Fruit fly (Drosophila melanogaster) whole organism, embryonic: ENCODE results near the gene RanGAP.

Source experiments
- Adf1 ChIP-seq: fragments of 200-800 bp; sonication (Bioruptor generic); IDR thresholded peaks from 2 replicates; pipeline ENCODE4 v1.3.6; 2022; ENCODE audit warnings: missing biosample characterization, missing genetic modification characterization
- Awh ChIP-seq: fragments of 200-800 bp; sonication (Bioruptor generic); IDR thresholded peaks from 2 replicates; pipeline ENCODE4, ENCODE4 v1.3.6; 2022; ENCODE audit warnings: missing biosample characterization, missing genetic modification characterization
- Bdp1 ChIP-seq: fragments of 200-800 bp; sonication (Bioruptor generic); optimal IDR thresholded peaks from 3 replicates; lab custom pipeline; 2016; ENCODE audit warnings: missing biosample characterization, missing genetic modification characterization
- Bteb2 ChIP-seq: fragments of 200-800 bp; sonication (Bioruptor generic); optimal IDR thresholded peaks from 2 replicates; lab custom pipeline; 2016; ENCODE audit warnings: missing biosample characterization, missing genetic modification characterization
- CG10979 ChIP-seq: fragments of 200-800 bp; sonication (Bioruptor generic); optimal IDR thresholded peaks from 2 replicates; lab custom pipeline; 2018; ENCODE audit warnings: missing biosample characterization, mild to moderate bottlenecking, missing genetic modification characterization, moderate library complexity
- CG11504 ChIP-seq: fragments of 200-800 bp; sonication (Bioruptor generic); optimal IDR thresholded peaks from 3 replicates; lab custom pipeline; 2019; ENCODE audit warnings: missing biosample characterization, mild to moderate bottlenecking, missing genetic modification characterization, moderate library complexity
- CG12391 ChIP-seq: fragments of 200-800 bp; sonication (Bioruptor generic); optimal IDR thresholded peaks from 3 replicates; lab custom pipeline; 2018; ENCODE audit warnings: missing biosample characterization, mild to moderate bottlenecking, missing genetic modification characterization, moderate library complexity
- CG12769 ChIP-seq: fragments of 200-800 bp; sonication (Bioruptor generic); optimal IDR thresholded peaks from 2 replicates; lab custom pipeline; 2019; ENCODE audit warnings: missing biosample characterization, mild to moderate bottlenecking, missing genetic modification characterization, moderate library complexity
- CG13424 ChIP-seq: fragments of 200-800 bp; sonication (Bioruptor generic); optimal IDR thresholded peaks from 2 replicates; lab custom pipeline; 2019; ENCODE audit warnings: missing biosample characterization, mild to moderate bottlenecking, missing genetic modification characterization, moderate library complexity
- CG16813 ChIP-seq: fragments of 200-800 bp; sonication (Bioruptor generic); IDR thresholded peaks from 3 replicates; pipeline ENCODE4 v1.3.6; 2022; ENCODE audit warnings: missing biosample characterization, missing genetic modification characterization; ENCODE audit not compliant: partially characterized antibody
- CG17385 ChIP-seq: fragments of 200-800 bp; sonication (Bioruptor generic); optimal IDR thresholded peaks from 3 replicates; lab custom pipeline; 2018; ENCODE audit warnings: missing biosample characterization, mild to moderate bottlenecking, missing genetic modification characterization
- CG1832 ChIP-seq: fragments of 200-800 bp; sonication (Bioruptor generic); optimal IDR thresholded peaks from 2 replicates; lab custom pipeline; 2017; ENCODE audit warnings: missing biosample characterization, mild to moderate bottlenecking, missing genetic modification characterization, inconsistent platforms
- CG18599 ChIP-seq: fragments of 200-800 bp; sonication (Bioruptor generic); optimal IDR thresholded peaks from 3 replicates; lab custom pipeline; 2017; ENCODE audit warnings: missing biosample characterization, missing genetic modification characterization, mild to moderate bottlenecking, moderate library complexity, missing genetic modification reagents
- CG31224 ChIP-seq: fragments of 200-800 bp; sonication (Bioruptor generic); IDR thresholded peaks from 2 replicates; pipeline ENCODE4 v1.3.6; 2022; ENCODE audit warnings: missing biosample characterization, missing genetic modification characterization
- CG32532 ChIP-seq: fragments of 200-800 bp; sonication (Bioruptor generic); IDR thresholded peaks from 2 replicates; pipeline ENCODE4 v1.3.6; 2022; ENCODE audit warnings: missing biosample characterization, missing genetic modification characterization
- CG3407 ChIP-seq: fragments of 200-800 bp; sonication (Bioruptor generic); optimal IDR thresholded peaks from 2 replicates; lab custom pipeline; 2018; ENCODE audit warnings: missing biosample characterization, mild to moderate bottlenecking, missing genetic modification characterization
- CG3726 ChIP-seq: fragments of 200-800 bp; sonication (Bioruptor generic); IDR thresholded peaks from 3 replicates; pipeline ENCODE4, ENCODE4 v1.3.6; 2022; ENCODE audit warnings: missing biosample characterization, missing genetic modification characterization
- CG4282 ChIP-seq: fragments of 200-800 bp; sonication (Bioruptor generic); optimal IDR thresholded peaks from 2 replicates; lab custom pipeline; 2016; ENCODE audit warnings: missing biosample characterization, missing genetic modification characterization
- CG5180 ChIP-seq: fragments of 200-800 bp; sonication (Bioruptor generic); optimal IDR thresholded peaks from 3 replicates; lab custom pipeline; 2017; ENCODE audit warnings: missing biosample characterization, missing genetic modification characterization, mild to moderate bottlenecking, moderate library complexity, missing genetic modification reagents
- CG6683 ChIP-seq: fragments of 200-800 bp; sonication (Bioruptor generic); optimal IDR thresholded peaks from 2 replicates; lab custom pipeline; 2017; ENCODE audit warnings: missing biosample characterization, mild to moderate bottlenecking, missing genetic modification characterization, missing genetic modification reagents
- CG7963 ChIP-seq: fragments of 200-800 bp; sonication (Bioruptor generic); IDR thresholded peaks from 3 replicates; pipeline ENCODE4 v1.3.6; 2022; ENCODE audit warnings: missing biosample characterization, missing genetic modification characterization; ENCODE audit not compliant: partially characterized antibody
- CG8089 ChIP-seq: fragments of 200-800 bp; sonication (Bioruptor generic); optimal IDR thresholded peaks from 3 replicates; lab custom pipeline; 2016; ENCODE audit warnings: missing biosample characterization, missing genetic modification characterization
- CTCF ChIP-seq: fragments of 200-800 bp; sonication (Bioruptor generic); optimal IDR thresholded peaks from 2 replicates; lab custom pipeline; 2017; ENCODE audit warnings: missing biosample characterization, mild to moderate bottlenecking, missing genetic modification characterization, moderate library complexity
- Dfd ChIP-seq, 2 experiments: fragments of >200 bp; optimal IDR thresholded peaks; 2 replicates each; lab custom pipeline; 2017; ENCODE audit warnings: missing biosample characterization in 2 of 2, missing genetic modification characterization in 2 of 2
- Elba2 ChIP-seq: fragments of 200-800 bp; sonication (Bioruptor generic); optimal IDR thresholded peaks from 3 replicates; lab custom pipeline; 2016; ENCODE audit warnings: missing biosample characterization, missing genetic modification characterization
- Ets65A ChIP-seq: fragments of 200-800 bp; sonication (Bioruptor generic); peaks from one replicate; lab custom pipeline; 2016; ENCODE audit warnings: missing biosample characterization, missing genetic modification characterization
- HHEX ChIP-seq: fragments of 200-800 bp; sonication (Bioruptor generic); optimal IDR thresholded peaks from 3 replicates; lab custom pipeline; 2017; ENCODE audit warnings: missing biosample characterization, mild to moderate bottlenecking, missing genetic modification characterization, missing genetic modification reagents
- HLHmδ ChIP-seq: fragments of 200-800 bp; sonication (Bioruptor generic); optimal IDR thresholded peaks from 2 replicates; lab custom pipeline; 2018; ENCODE audit warnings: missing biosample characterization, mild to moderate bottlenecking, missing genetic modification characterization, moderate library complexity
- Ravus ChIP-seq: fragments of 200-800 bp; sonication (Bioruptor generic); IDR thresholded peaks from 2 replicates; pipeline ENCODE4 v1.3.6; 2022; ENCODE audit warnings: missing biosample characterization, missing genetic modification characterization
- Sry-δ ChIP-seq: fragments of 200-800 bp; sonication (Bioruptor generic); optimal IDR thresholded peaks from 2 replicates; lab custom pipeline; 2016; ENCODE audit warnings: missing biosample characterization, missing genetic modification characterization
- chinmo ChIP-seq: fragments of 200-800 bp; sonication (Bioruptor generic); IDR thresholded peaks from 4 replicates; pipeline ENCODE4 v1.3.6; 2022; ENCODE audit warnings: missing biosample characterization, missing genetic modification characterization; ENCODE audit not compliant: partially characterized antibody
- crol ChIP-seq: fragments of 200-800 bp; sonication (Bioruptor generic); IDR thresholded peaks from 2 replicates; pipeline ENCODE4 v1.3.6; 2022; ENCODE audit warnings: missing biosample characterization, missing genetic modification characterization
- disco-r ChIP-seq: fragments of 200-800 bp; sonication (Bioruptor generic); optimal IDR thresholded peaks from 2 replicates; lab custom pipeline; 2016; ENCODE audit warnings: missing biosample characterization, missing genetic modification characterization
- dmrt11E ChIP-seq: fragments of 200-800 bp; sonication (Bioruptor generic); optimal IDR thresholded peaks from 3 replicates; lab custom pipeline; 2018; ENCODE audit warnings: missing biosample characterization, mild to moderate bottlenecking, missing genetic modification characterization, moderate library complexity
- ems ChIP-seq: fragments of 200-800 bp; sonication (Bioruptor generic); optimal IDR thresholded peaks from 3 replicates; lab custom pipeline; 2016; ENCODE audit warnings: missing biosample characterization, missing genetic modification characterization
- fd64A ChIP-seq: fragments of 200-800 bp; sonication (Bioruptor generic); optimal IDR thresholded peaks from 3 replicates; lab custom pipeline; 2018; ENCODE audit warnings: missing biosample characterization, mild to moderate bottlenecking, missing genetic modification characterization
- ftz-f1 ChIP-seq: fragments of 200-800 bp; sonication (Bioruptor generic); optimal IDR thresholded peaks from 2 replicates; lab custom pipeline; 2016; ENCODE audit warnings: missing biosample characterization, missing genetic modification characterization
- gce ChIP-seq: fragments of 200-800 bp; sonication (Bioruptor generic); IDR thresholded peaks from 3 replicates; pipeline ENCODE4 v1.3.6; 2022; ENCODE audit warnings: missing biosample characterization, missing genetic modification characterization
- gcm2 ChIP-seq: fragments of 200-800 bp; sonication (Bioruptor generic); optimal IDR thresholded peaks from 2 replicates; lab custom pipeline; 2016; ENCODE audit warnings: missing biosample characterization, missing genetic modification characterization
- grau ChIP-seq: fragments of 200-800 bp; optimal IDR thresholded peaks from 3 replicates; lab custom pipeline; 2019; ENCODE audit warnings: missing biosample characterization, mild to moderate bottlenecking, missing genetic modification characterization, moderate library complexity
- hbn ChIP-seq: fragments of 200-800 bp; sonication (Bioruptor generic); IDR thresholded peaks from 2 replicates; pipeline ENCODE4 v1.3.6; 2022; ENCODE audit warnings: missing biosample characterization, missing genetic modification characterization; ENCODE audit not compliant: partially characterized antibody
- kni ChIP-seq: fragments of 200-800 bp; sonication (Bioruptor generic); optimal IDR thresholded peaks from 3 replicates; lab custom pipeline; 2017; ENCODE audit warnings: mild to moderate bottlenecking, missing biosample characterization, missing genetic modification reagents, missing genetic modification characterization
- lilli ChIP-seq: fragments of 200-800 bp; sonication (Bioruptor generic); optimal IDR thresholded peaks from 3 replicates; lab custom pipeline; 2016; ENCODE audit warnings: missing biosample characterization, missing genetic modification characterization
- mirr ChIP-seq: fragments of 200-800 bp; sonication (Bioruptor generic); optimal IDR thresholded peaks from 3 replicates; lab custom pipeline; 2018; ENCODE audit warnings: missing biosample characterization, mild to moderate bottlenecking, missing genetic modification characterization
- scrt ChIP-seq: fragments of 200-800 bp; sonication (Bioruptor generic); optimal IDR thresholded peaks from 2 replicates; lab custom pipeline; 2018; ENCODE audit warnings: missing biosample characterization, mild to moderate bottlenecking, missing genetic modification characterization, moderate library complexity
- sd ChIP-seq: fragments of 200-800 bp; sonication (Bioruptor generic); optimal IDR thresholded peaks from 3 replicates; lab custom pipeline; 2018; ENCODE audit warnings: missing biosample characterization, mild to moderate bottlenecking, missing genetic modification characterization, moderate library complexity
- slou ChIP-seq: fragments of 200-800 bp; sonication (Bioruptor generic); optimal IDR thresholded peaks from 3 replicates; lab custom pipeline; 2016; ENCODE audit warnings: missing biosample characterization, missing genetic modification characterization
- sr ChIP-seq: fragments of 200-800 bp; sonication (Bioruptor generic); IDR thresholded peaks from 3 replicates; pipeline ENCODE4 v1.3.6; 2022; ENCODE audit warnings: missing biosample characterization, missing genetic modification characterization
- ttk ChIP-seq: fragments of 200-800 bp; sonication (Bioruptor generic); IDR thresholded peaks from 2 replicates; pipeline ENCODE4 v2.1.2; 2022; ENCODE audit warnings: missing biosample characterization, missing genetic modification characterization
- z ChIP-seq: fragments of 200-800 bp; sonication (Bioruptor generic); IDR thresholded peaks from 3 replicates; pipeline ENCODE4 v1.3.6; 2022; ENCODE audit warnings: missing biosample characterization, missing genetic modification characterization

The RanGAP gene

DNA sequence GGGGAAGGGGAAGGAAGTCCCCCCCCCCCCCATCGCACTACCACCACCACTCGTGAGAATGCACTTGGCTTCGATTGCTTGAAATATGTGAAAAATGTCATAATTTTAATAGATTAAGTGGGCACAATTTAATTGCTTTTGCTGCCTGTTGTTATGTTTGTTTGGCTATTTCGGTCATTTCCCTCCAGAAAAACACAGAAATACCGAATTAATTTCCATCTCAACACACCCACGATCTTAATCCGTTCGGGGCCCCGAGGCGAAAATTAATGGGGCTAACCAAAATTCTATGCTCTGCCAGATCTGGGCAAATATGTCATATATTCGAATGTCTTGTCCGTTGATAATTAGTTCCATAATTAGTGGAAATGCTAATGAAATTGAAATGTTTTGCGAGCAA lies 19.1 kb upstream of the RanGAP start:
- TF ChIP-seq crol (GFP tag; lab: Robert Waterston, UW) (peak; percentile 63; the same call in 1 of the 2 replicates), CG18599 (GFP tag; lab: Kevin White, UChicago) (no peak), kni (GFP tag; lab: Kevin White, UChicago) (no peak), ttk (GFP tag; lab: Robert Waterston, UW) (no peak), sd (peak; percentile 83), disco-r (GFP tag; lab: Kevin White, UChicago) (no peak), sr (GFP tag; lab: Robert Waterston, UW) (peak; percentile 70; the same call in 1 of the 3 replicates), Bdp1 (GFP tag; lab: Kevin White, UChicago) (no peak), chinmo (GFP tag; lab: Robert Waterston, UW) (0 out of 4 replicates have a peak, but pooled peaks have one; percentile 46), Elba2 (GFP tag; lab: Kevin White, UChicago) (no peak), dmrt11E (no peak), CG7963 (GFP tag; lab: Robert Waterston, UW) (0 out of 3 replicates have a peak, but pooled peaks have one; percentile 11), CG10979 (tag; lab: Kevin White, UChicago) (no peak), CG8089 (GFP tag; lab: Kevin White, UChicago) (no peak), Ets65A (no peak), Ravus (GFP tag; lab: Robert Waterston, UW) (no peak), CG12769 (peak; percentile 74), gce (0 out of 3 replicates have a peak, but pooled peaks have one; percentile 36), Adf1 (GFP tag; lab: Robert Waterston, UW) (no peak), CG12391 (no peak), grau (tag; lab: Kevin White, UChicago) (no peak), Bteb2 (GFP tag; lab: Kevin White, UChicago) (no peak)

DNA sequence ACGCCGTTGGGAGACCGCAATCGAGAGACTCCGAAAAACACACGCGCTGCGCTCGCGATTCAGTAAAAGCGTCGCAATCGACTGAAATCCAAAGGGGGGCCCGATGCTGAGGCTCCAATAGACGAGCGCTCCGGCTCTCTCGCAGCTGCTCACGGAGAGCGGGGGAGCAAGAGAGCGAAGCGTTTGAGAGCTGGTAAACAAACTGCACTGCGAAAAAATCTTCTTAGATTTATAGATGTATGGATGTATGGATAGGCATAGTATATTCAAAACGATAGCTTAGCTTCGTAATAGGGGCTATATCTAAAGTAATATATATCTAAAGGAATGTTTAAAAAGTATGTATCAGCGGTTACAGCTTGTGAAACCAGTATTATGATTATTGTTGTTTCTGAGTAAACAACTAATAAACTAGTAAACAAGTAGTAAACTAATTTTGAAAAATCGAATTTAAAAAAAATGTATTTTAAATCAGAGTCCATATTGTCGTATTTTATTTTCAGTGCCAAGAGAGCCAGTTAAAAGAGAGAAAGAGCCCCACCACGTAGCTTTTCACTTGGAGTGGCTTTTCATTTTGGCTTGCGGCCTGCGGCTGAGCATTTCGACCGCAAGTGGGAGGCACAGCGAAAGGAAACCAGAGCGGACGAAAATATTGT lies 18.2 kb upstream of the RanGAP start, which contains the start of the genes Alp12 and CG13085:
Gene Alp12, plus strand, starts transcription at position 584 of the 656 bp plus-strand sequence.
Gene CG13085, plus strand, starts transcription at position 584 of the 656 bp plus-strand sequence.
- TF ChIP-seq CG4282 (peak; percentile 70), Awh (GFP tag; lab: Robert Waterston, UW) (peak; percentile 91; the same call in 1 of the 2 replicates), CG13424 (tag; lab: Kevin White, UChicago) (peak; percentile 99), CG3726 (GFP tag; lab: Robert Waterston, UW) (peak; percentile 92), slou (GFP tag; lab: Kevin White, UChicago) (peak; percentile 94), CG6683 (GFP tag; lab: Kevin White, UChicago) (peak; percentile 98), lilli (GFP tag; lab: Kevin White, UChicago) (peak; percentile 97), CG3407 (peak; percentile 96), Sry-δ (GFP tag; lab: Kevin White, UChicago) (peak; percentile 58), CG17385 (GFP tag; lab: Kevin White, UChicago) (peak; percentile 98), HHEX (GFP tag; lab: Kevin White, UChicago) (peak; percentile 98), CG31224 (GFP tag; lab: Robert Waterston, UW) (peak; percentile 92), Dfd (GFP tag; optimal IDR thresholded peaks at IDR 0.05; lab: Kevin White, UChicago) (no peak), scrt (GFP tag; lab: Kevin White, UChicago) (peak; percentile 96), CG32532 (peak; percentile 96), CG5180 (GFP tag; lab: Kevin White, UChicago) (peak; percentile 94), ems (GFP tag; lab: Kevin White, UChicago) (peak; percentile 94), hbn (GFP tag; lab: Robert Waterston, UW) (no peak), CTCF (GFP tag; lab: Kevin White, UChicago) (peak; percentile 74), fd64A (GFP tag; lab: Kevin White, UChicago) (peak; percentile 93), CG16813 (GFP tag; lab: Robert Waterston, UW) (no peak), z (peak; percentile 69; the same call in 2 of the 3 replicates), mirr (GFP tag; lab: Kevin White, UChicago) (peak; percentile 94), gcm2 (GFP tag; lab: Kevin White, UChicago) (peak; percentile 88), ftz-f1 (GFP tag; lab: Kevin White, UChicago) (peak; percentile 67), CG11504 (tag; lab: Kevin White, UChicago) (peak; percentile 97), CG1832 (GFP tag; lab: Kevin White, UChicago) (no peak), HLHmδ (GFP tag; lab: Kevin White, UChicago) (peak; percentile 66)
